Worm (Caenorhabditis elegans): ENCODE data around the gene pat-2.

ce11 chrIII:8807246-8807645 is 11.5 kb upstream of the pat-2 start, which contains the start of gene F54F2.7:
- TF ChIP-seq mdl-1 (tag; optimal IDR thresholded peaks at IDR 0.05) (no peak), ama-1 (optimal IDR thresholded peaks at IDR 0.05) (no peak), dmd-4 (tag; optimal IDR thresholded peaks at IDR 0.05) (no peak), unc-62 (GFP tag; optimal IDR thresholded peaks at IDR 0.05) (no peak), fos-1 (tag; optimal IDR thresholded peaks at IDR 0.05) (no peak), zag-1 (tag; optimal IDR thresholded peaks at IDR 0.05) (no peak), nhr-11 (tag; optimal IDR thresholded peaks at IDR 0.05) (no peak), nhr-23 (tag; optimal IDR thresholded peaks at IDR 0.05) (no peak), nhr-237 (tag; optimal IDR thresholded peaks at IDR 0.05) (no peak), lin-13 (GFP tag; optimal IDR thresholded peaks at IDR 0.05) (no peak), R02D3.7 (tag; optimal IDR thresholded peaks at IDR 0.05) (no peak), nhr-77 (tag; optimal IDR thresholded peaks at IDR 0.05) (no peak), lin-39 (tag; optimal IDR thresholded peaks at IDR 0.05) (no peak)
